Worm (Caenorhabditis elegans) whole organism, L2 larva: ENCODE results near the gene asp-8.
"Not testable (repeated sequence)": the region's sequence is repeated elsewhere in the genome, so short reads cannot be mapped to it uniquely, and the experiment has no call there.

Experiments
- F13H6.1 ChIP-seq: sonication (generic microtip); optimal IDR thresholded peaks from 2 replicates; lab custom pipeline; 2016; ENCODE audit warnings: missing genetic modification characterization, missing compliant biosample characterization
- R02D3.7 ChIP-seq: fragments of 150-350 bp; optimal IDR thresholded peaks from 2 replicates; lab custom pipeline; 2014; ENCODE audit warnings: missing biosample characterization, missing genetic modification characterization
- Y55F3AM.14 ChIP-seq: fragments of 200-800 bp; sonication (Bioruptor generic); optimal IDR thresholded peaks from 2 replicates; lab custom pipeline; 2018; ENCODE audit warnings: mild to moderate bottlenecking, missing genetic modification characterization, missing compliant biosample characterization
- ZK546.5 ChIP-seq: sonication (generic microtip); optimal IDR thresholded peaks from 2 replicates; lab custom pipeline; 2017; ENCODE audit warnings: missing biosample characterization, missing genetic modification characterization
- alr-1 ChIP-seq: fragments of 150-350 bp; optimal IDR thresholded peaks from 2 replicates; lab custom pipeline; 2014; ENCODE audit warnings: missing biosample characterization, missing genetic modification characterization
- aly-2 ChIP-seq: fragments of 150-350 bp; optimal IDR thresholded peaks from 2 replicates; lab custom pipeline; 2014; ENCODE audit warnings: missing biosample characterization, missing genetic modification characterization
- ceh-16 ChIP-seq: fragments of 150-350 bp; optimal IDR thresholded peaks from 2 replicates; lab custom pipeline; 2014; ENCODE audit warnings: missing biosample characterization, missing genetic modification characterization
- ceh-82 ChIP-seq: fragments of 150-350 bp; optimal IDR thresholded peaks from 2 replicates; lab custom pipeline; 2014; ENCODE audit warnings: missing biosample characterization, missing genetic modification characterization
- crh-2 ChIP-seq: sonication (generic microtip); optimal IDR thresholded peaks from 2 replicates; lab custom pipeline; 2017; ENCODE audit warnings: missing biosample characterization, missing genetic modification characterization
- egl-27 ChIP-seq: sonication (generic microtip); optimal IDR thresholded peaks from 3 replicates; lab custom pipeline; 2017; ENCODE audit warnings: missing biosample characterization, missing genetic modification reagents, missing genetic modification characterization
- elt-1 ChIP-seq: fragments of 150-350 bp; optimal IDR thresholded peaks from 2 replicates; lab custom pipeline; 2014; ENCODE audit warnings: missing biosample characterization, missing genetic modification characterization
- elt-3 ChIP-seq: sonication (generic microtip); optimal IDR thresholded peaks from 2 replicates; lab custom pipeline; 2017; ENCODE audit warnings: missing biosample characterization, missing genetic modification characterization
- fos-1 ChIP-seq: fragments of 150-350 bp; optimal IDR thresholded peaks from 2 replicates; lab custom pipeline; 2014; ENCODE audit warnings: missing biosample characterization, missing genetic modification characterization
- gmeb-1 ChIP-seq: fragments of 150-350 bp; optimal IDR thresholded peaks from 2 replicates; lab custom pipeline; 2014; ENCODE audit warnings: missing biosample characterization, missing genetic modification characterization
- lin-11 ChIP-seq: fragments of 150-350 bp; sonication (generic microtip); optimal IDR thresholded peaks from 2 replicates; lab custom pipeline; 2014; ENCODE audit warnings: missing biosample characterization, missing genetic modification characterization, inconsistent platforms, mixed read lengths
- lin-39 ChIP-seq: fragments of 150-350 bp; optimal IDR thresholded peaks from 2 replicates; lab custom pipeline; 2014; ENCODE audit warnings: missing biosample characterization, missing genetic modification reagents, missing genetic modification characterization
- lsy-2 ChIP-seq, 2 experiments: fragments of 150-350 bp in 1 of 2; sonication (generic microtip) in 1 of 2; optimal IDR thresholded peaks; 2 replicates each; lab custom pipeline; 2014 to 2017; ENCODE audit warnings: missing biosample characterization in 2 of 2, missing genetic modification characterization in 2 of 2
- mab-5 ChIP-seq: fragments of 150-350 bp; optimal IDR thresholded peaks from 2 replicates; lab custom pipeline; 2014; ENCODE audit warnings: missing biosample characterization, missing genetic modification characterization
- mdl-1 ChIP-seq, 2 experiments: fragments of 150-350 bp in 1 of 2; sonication (generic microtip) in 1 of 2; optimal IDR thresholded peaks; 2 replicates each; lab custom pipeline; 2017; ENCODE audit warnings: missing biosample characterization in 2 of 2, missing genetic modification characterization in 2 of 2
- nhr-10 ChIP-seq: sonication (generic microtip); optimal IDR thresholded peaks from 2 replicates; lab custom pipeline; 2017; ENCODE audit warnings: missing biosample characterization, missing genetic modification characterization
- nhr-12 ChIP-seq: fragments of 150-350 bp; optimal IDR thresholded peaks from 2 replicates; lab custom pipeline; 2014; ENCODE audit warnings: missing biosample characterization, missing genetic modification characterization
- nhr-23 ChIP-seq: fragments of 150-350 bp; optimal IDR thresholded peaks from 2 replicates; lab custom pipeline; 2014; ENCODE audit warnings: missing biosample characterization, missing genetic modification reagents, missing genetic modification characterization
- nhr-237 ChIP-seq: fragments of 150-350 bp; optimal IDR thresholded peaks from 2 replicates; lab custom pipeline; 2014; ENCODE audit warnings: missing biosample characterization, missing genetic modification characterization
- nhr-25 ChIP-seq: fragments of 150-350 bp; sonication (generic microtip); optimal IDR thresholded peaks from 3 replicates; lab custom pipeline; 2014; ENCODE audit warnings: missing biosample characterization, missing genetic modification characterization
- peb-1 ChIP-seq: fragments of 150-350 bp; optimal IDR thresholded peaks from 2 replicates; lab custom pipeline; 2014; ENCODE audit warnings: missing biosample characterization, missing genetic modification characterization
- skn-1 ChIP-seq: sonication (generic microtip); optimal IDR thresholded peaks from 2 replicates; lab custom pipeline; 2017; ENCODE audit warnings: missing biosample characterization, missing genetic modification characterization
- sma-9 ChIP-seq, 2 experiments: fragments of 150-350 bp in 1 of 2; sonication (generic microtip) in 1 of 2; optimal IDR thresholded peaks; 2 replicates each; lab custom pipeline; 2014 to 2016; ENCODE audit warnings: missing genetic modification characterization in 2 of 2, mild to moderate bottlenecking in 1 of 2, missing biosample characterization in 1 of 2, missing compliant biosample characterization in 1 of 2, missing genetic modification reagents in 1 of 2, moderate library complexity in 1 of 2
- unc-39 ChIP-seq: fragments of 150-350 bp; optimal IDR thresholded peaks from 2 replicates; lab custom pipeline; 2014; ENCODE audit warnings: missing biosample characterization, missing genetic modification characterization
- unc-62 ChIP-seq: fragments of 150-350 bp; optimal IDR thresholded peaks from 2 replicates; lab custom pipeline; 2014; ENCODE audit warnings: missing biosample characterization, missing genetic modification reagents, missing genetic modification characterization
- zag-1 ChIP-seq: fragments of 150-350 bp; optimal IDR thresholded peaks from 2 replicates; lab custom pipeline; 2014; ENCODE audit warnings: missing biosample characterization, missing genetic modification characterization
- ztf-1 ChIP-seq: fragments of 200-800 bp; sonication (Bioruptor generic); conservative IDR thresholded peaks from 2 replicates; pipeline ENCODE4 v1.3.6; 2022; ENCODE audit warnings: missing genetic modification characterization, missing compliant biosample characterization
- ztf-11 ChIP-seq: sonication (generic microtip); optimal IDR thresholded peaks from 2 replicates; lab custom pipeline; 2017; ENCODE audit warnings: missing biosample characterization, missing genetic modification characterization
- ztf-4 ChIP-seq: fragments of 150-350 bp; optimal IDR thresholded peaks from 2 replicates; lab custom pipeline; 2014; ENCODE audit warnings: missing biosample characterization, missing genetic modification characterization

Gene asp-8

DNA sequence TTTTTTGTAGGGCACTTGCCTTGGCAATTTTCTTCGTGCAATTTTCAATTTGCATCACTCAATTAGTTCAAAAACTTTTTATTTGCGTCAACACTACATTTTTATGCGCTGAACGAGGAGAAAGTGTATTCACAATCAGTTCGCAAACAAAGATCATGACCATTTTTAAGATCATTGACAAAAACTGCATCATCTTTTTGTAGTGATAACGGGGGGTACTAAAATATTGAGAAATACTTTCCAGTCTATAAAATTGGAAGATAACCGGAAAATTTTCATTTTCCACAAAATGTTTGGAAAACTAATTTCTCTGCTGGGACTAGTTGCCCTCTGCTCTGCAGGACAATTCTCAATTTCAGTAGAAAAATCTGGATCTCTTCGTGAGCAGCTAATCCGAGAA, at the start of gene asp-8:
Gene asp-8 (plus strand): TSS at position 276 of the 400 bp plus-strand sequence.
- TF ChIP-seq fos-1 (tag; lab: Kevin White, UChicago), result peak; percentile 28
- TF ChIP-seq unc-62 (GFP tag; lab: Kevin White, UChicago), result no peak
- peak; percentile 45 for TF ChIP-seq sma-9 (GFP tag; optimal IDR thresholded peaks at IDR 0.05; lab: Kevin White, UChicago)
- TF ChIP-seq sma-9 (tag; optimal IDR thresholded peaks at IDR 0.05; lab: Kevin White, UChicago), result no peak

- TF ChIP-seq skn-1; nhr-237 (tag; lab: Kevin White, UChicago); nhr-23 (tag; lab: Kevin White, UChicago): not testable (repeated sequence)
Observed at ce11 chrV:2975285-2975684, 49.1 kb upstream of the asp-8 start, which contains the start of gene srw-123. Gene srw-123, minus strand, starts transcription at chrV:2975385.

DNA sequence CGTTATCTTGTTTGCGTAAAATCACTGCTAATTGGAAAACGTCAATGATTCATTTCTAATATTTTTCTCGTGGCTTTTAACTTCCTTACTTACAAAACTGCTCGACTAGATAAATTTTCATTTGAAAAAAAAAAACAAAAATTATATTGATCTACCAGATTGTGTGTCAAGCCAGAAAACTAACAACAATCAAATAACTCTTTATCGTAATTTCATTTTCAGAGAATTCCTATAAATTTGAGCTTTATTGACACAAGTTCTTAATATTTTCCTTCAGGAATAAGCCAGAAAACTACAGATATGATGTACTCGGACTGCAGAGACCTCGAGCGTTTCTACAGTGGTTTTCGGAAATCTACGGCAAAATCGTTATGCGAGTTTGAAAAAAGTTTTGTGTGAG, 48.1 kb upstream of the asp-8 start, which contains the start of gene srw-124:
Gene srw-124 (plus strand): TSS at position 301 of the 400 bp plus-strand sequence.
- TF ChIP-seq elt-3 (tag; lab: Kevin White, UChicago), result no peak
- TF ChIP-seq unc-62 (GFP tag; lab: Kevin White, UChicago), result no peak

- TF ChIP-seq crh-2 (no peak), lsy-2 (tag; optimal IDR thresholded peaks at IDR 0.05; lab: Kevin White, UChicago) (no peak), alr-1 (tag; lab: Kevin White, UChicago) (no peak), egl-27 (tag; lab: Kevin White, UChicago) (no peak), ztf-11 (tag; lab: Kevin White, UChicago) (no peak), peb-1 (tag; lab: Kevin White, UChicago) (no peak)
Observed at ce11 chrV:2979978-2980377, 44.4 kb upstream of the asp-8 start, which contains the start of gene srw-118. Gene srw-118, minus strand, starts transcription at chrV:2980078.

- TF ChIP-seq ztf-4 (tag; lab: Kevin White, UChicago) (no peak), mab-5 (tag; lab: Kevin White, UChicago) (no peak), elt-3 (tag; lab: Kevin White, UChicago) (no peak), ceh-82 (tag; lab: Kevin White, UChicago) (no peak), ztf-1 (no peak), ceh-16 (tag; lab: Kevin White, UChicago) (no peak), peb-1 (tag; lab: Kevin White, UChicago) (no peak), R02D3.7 (tag; lab: Kevin White, UChicago) (no peak), aly-2 (no peak), ZK546.5 (no peak), nhr-12 (tag; lab: Kevin White, UChicago) (no peak), Y55F3AM.14 (GFP tag; lab: Kevin White, UChicago) (no peak)
Observed at ce11 chrV:2983351-2983750, 41.0 kb upstream of the asp-8 start, which contains the start of gene srw-117. Gene srw-117, minus strand, starts transcription at chrV:2983451.

DNA sequence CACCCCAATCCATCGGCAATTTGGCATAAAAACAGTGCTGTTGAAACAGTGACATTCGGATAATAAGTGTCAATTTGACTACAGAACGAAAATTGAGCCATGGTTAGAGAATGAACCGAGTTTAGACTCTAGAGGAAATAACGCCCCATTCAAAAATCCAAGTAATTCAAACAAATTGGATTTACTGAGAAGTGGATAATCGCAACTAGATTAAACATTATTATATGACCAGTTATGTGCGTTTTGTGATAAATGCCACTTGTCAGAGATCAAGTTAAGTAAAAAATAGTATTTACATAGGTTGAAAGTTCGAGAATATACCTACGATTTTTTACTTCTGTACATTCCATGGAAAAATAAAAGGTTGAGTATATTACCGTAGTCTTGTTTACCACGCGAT, 39.0 kb upstream of the asp-8 start, which contains the start of gene srw-139:
Gene srw-139 (minus strand): TSS at position 101 of the 400 bp plus-strand sequence.
- no peak for TF ChIP-seq lin-11 (tag; lab: Kevin White, UChicago)
- TF ChIP-seq nhr-25 (tag; lab: Kevin White, UChicago), result no peak
- TF ChIP-seq nhr-23 (tag; lab: Kevin White, UChicago), result no peak
- TF ChIP-seq nhr-10 (tag; lab: Kevin White, UChicago), result no peak

DNA sequence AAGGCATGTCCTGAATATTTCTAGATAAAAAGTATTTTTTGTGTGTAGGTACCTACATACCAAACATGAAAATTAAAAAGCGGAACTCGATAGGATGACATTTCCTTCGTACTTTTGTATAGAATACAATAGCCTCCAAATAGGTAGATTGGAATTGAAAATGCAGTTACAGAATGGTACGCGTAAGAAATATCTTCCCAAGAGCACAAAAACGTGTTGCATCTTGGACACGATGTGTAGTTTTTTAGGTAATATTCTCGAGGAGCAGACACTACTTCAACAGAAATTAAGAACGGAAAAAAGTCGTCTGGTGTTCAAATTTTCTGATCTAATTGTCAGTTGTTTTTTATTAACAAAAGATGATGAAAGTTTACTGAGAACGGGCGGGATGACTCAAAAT, 36.9 kb upstream of the asp-8 start, which contains the start of gene srh-85:
Gene srh-85 (minus strand): TSS at position 101 of the 400 bp plus-strand sequence.
- no peak for TF ChIP-seq crh-2
- no peak for TF ChIP-seq alr-1 (tag; lab: Kevin White, UChicago)
- TF ChIP-seq peb-1 (tag; lab: Kevin White, UChicago), result no peak
- TF ChIP-seq unc-39 (tag; lab: Kevin White, UChicago), result no peak

DNA sequence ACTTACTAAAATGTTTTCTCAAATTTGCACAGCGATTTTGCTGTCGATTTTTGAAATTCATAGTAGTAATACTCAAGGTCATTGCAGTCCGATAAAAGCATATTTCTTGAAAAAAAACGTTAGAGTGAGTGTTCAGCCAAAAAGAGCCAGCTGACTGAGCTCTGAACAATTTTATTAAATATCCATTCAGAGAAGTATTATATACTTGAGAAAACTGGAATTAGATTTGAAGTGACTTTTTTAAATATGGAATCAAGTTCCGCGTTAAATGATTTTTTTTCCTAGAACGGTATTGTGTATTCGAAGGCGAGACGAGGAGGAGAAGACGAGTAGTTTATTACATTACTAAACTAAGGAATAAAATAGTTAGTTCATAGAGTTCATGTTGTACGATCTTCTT, 32.9 kb upstream of the asp-8 start, which contains the start of gene srw-121:
Gene srw-121 (minus strand): TSS at position 101 of the 400 bp plus-strand sequence.
- TF ChIP-seq lin-39 (tag; lab: Kevin White, UChicago) (no peak), elt-1 (tag; lab: Kevin White, UChicago) (no peak), gmeb-1 (tag; lab: Kevin White, UChicago) (no peak), peb-1 (tag; lab: Kevin White, UChicago) (no peak), nhr-12 (tag; lab: Kevin White, UChicago) (no peak), unc-39 (tag; lab: Kevin White, UChicago) (no peak), F13H6.1 (tag; lab: Kevin White, UChicago) (no peak), zag-1 (tag; lab: Kevin White, UChicago) (no peak), mdl-1 (tag; optimal IDR thresholded peaks at IDR 0.05; lab: Kevin White, UChicago) (no peak), unc-62 (GFP tag; lab: Kevin White, UChicago) (no peak), ceh-82 (tag; lab: Kevin White, UChicago) (no peak), Y55F3AM.14 (GFP tag; lab: Kevin White, UChicago) (no peak), egl-27 (tag; lab: Kevin White, UChicago) (no peak), alr-1 (tag; lab: Kevin White, UChicago) (no peak)
